Worm (Caenorhabditis elegans) whole organism, L3 larva: ENCODE results near the gene mua-6.

Experiments
- ZK546.5 ChIP-seq: sonication (generic microtip); optimal IDR thresholded peaks from 2 replicates; lab custom pipeline; 2017; ENCODE audit warnings: missing biosample characterization, missing genetic modification characterization
- ceh-82 ChIP-seq: fragments of 150-350 bp; optimal IDR thresholded peaks from 2 replicates; lab custom pipeline; 2014; ENCODE audit warnings: missing biosample characterization, missing genetic modification characterization
- elt-1 ChIP-seq: fragments of 150-350 bp; optimal IDR thresholded peaks from 2 replicates; lab custom pipeline; 2014; ENCODE audit warnings: missing biosample characterization, missing genetic modification characterization
- lin-15B ChIP-seq: fragments of 150-350 bp; optimal IDR thresholded peaks from 2 replicates; lab custom pipeline; 2014; ENCODE audit warnings: missing biosample characterization, missing genetic modification characterization
- nfya-1 ChIP-seq: sonication (generic microtip); optimal IDR thresholded peaks from 2 replicates; lab custom pipeline; 2017; ENCODE audit warnings: missing genetic modification characterization, mild to moderate bottlenecking, missing compliant biosample characterization, antibody characterized with exemption, moderate library complexity; ENCODE audit not compliant: insufficient read depth
- nhr-11 ChIP-seq: fragments of 150-350 bp; optimal IDR thresholded peaks from 2 replicates; lab custom pipeline; 2014; ENCODE audit warnings: missing biosample characterization, missing genetic modification characterization
- nhr-12 ChIP-seq: fragments of 150-350 bp; optimal IDR thresholded peaks from 2 replicates; lab custom pipeline; 2014; ENCODE audit warnings: missing biosample characterization, missing genetic modification characterization
- nhr-77 ChIP-seq: fragments of 150-350 bp; optimal IDR thresholded peaks from 2 replicates; lab custom pipeline; 2014; ENCODE audit warnings: missing biosample characterization, missing genetic modification characterization

DNA sequence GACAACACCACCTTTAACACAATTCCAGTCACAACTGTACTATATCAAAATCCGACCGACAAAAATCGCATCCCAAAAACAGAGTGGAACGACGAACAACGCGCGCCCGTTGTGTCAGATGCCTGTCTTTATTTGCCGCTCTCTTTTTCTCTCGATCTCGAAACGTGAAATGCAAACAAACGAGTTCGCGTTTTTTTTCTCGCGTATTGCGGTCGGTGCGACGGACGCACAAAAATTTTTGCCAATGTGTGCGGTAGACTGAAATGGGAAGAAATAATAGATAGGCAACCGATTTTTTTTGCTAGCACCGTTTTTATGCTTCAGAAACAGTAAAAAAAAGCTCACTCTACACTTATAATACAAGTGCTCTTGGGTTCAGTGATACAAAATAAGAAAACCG, 31.6 kb upstream of the mua-6 start:
- no peak for TF ChIP-seq lin-15B (tag; lab: Kevin White, UChicago)
- no peak for TF ChIP-seq nhr-12 (tag; lab: Kevin White, UChicago)
- no peak for TF ChIP-seq nhr-11 (tag; lab: Kevin White, UChicago)
- TF ChIP-seq elt-1 (tag; lab: Kevin White, UChicago) = no peak
- TF ChIP-seq nfya-1 (tag; lab: Kevin White, UChicago) = no peak
- no peak for TF ChIP-seq ZK546.5
- TF ChIP-seq ceh-82 (tag; lab: Kevin White, UChicago) = no peak
- no peak for TF ChIP-seq nhr-77 (tag; lab: Kevin White, UChicago)
